Worm (Caenorhabditis elegans) whole organism, dauer: ENCODE results near the gene rpc-1.

ENCODE experiments used
- unc-62 ChIP-seq: sonication (generic microtip); optimal IDR thresholded peaks from 2 replicates; lab custom pipeline; 2017; ENCODE audit warnings: missing biosample characterization, missing genetic modification reagents, missing genetic modification characterization

Gene rpc-1

ce11 chrIV:7178942-7179341 lies 13.4 kb upstream of the rpc-1 start, which contains the start of gene C42D4.3:
Gene C42D4.3, plus strand, starts transcription at chrIV:7179239.
- no peak for TF ChIP-seq unc-62 (GFP tag; lab: Kevin White, UChicago)

- TF ChIP-seq unc-62 (GFP tag; lab: Kevin White, UChicago): no peak
Observed at ce11 chrIV:7176887-7177286, 11.3 kb upstream of the rpc-1 start, which contains the start of gene str-44. Gene str-44, plus strand, starts transcription at chrIV:7177187.

ce11 chrIV:7175346-7175745 lies 9.8 kb upstream of the rpc-1 start, which contains the start of gene C42D4.19:
Gene C42D4.19, plus strand, starts transcription at chrIV:7175646.
- TF ChIP-seq unc-62 (GFP tag; lab: Kevin White, UChicago): no peak

- TF ChIP-seq unc-62 (GFP tag; lab: Kevin White, UChicago): no peak
Observed at ce11 chrIV:7173489-7173888, 7.9 kb upstream of the rpc-1 start, which contains the start of gene str-1. Gene str-1, plus strand, starts transcription at chrIV:7173789.

ce11 chrIV:7171222-7171621 lies 5.7 kb upstream of the rpc-1 start, which contains the start of gene str-220:
Gene str-220, minus strand, starts transcription at chrIV:7171322.
- TF ChIP-seq unc-62 (GFP tag; lab: Kevin White, UChicago): no peak

- no peak for TF ChIP-seq unc-62 (GFP tag; lab: Kevin White, UChicago)
Observed at ce11 chrIV:7167983-7168760, 2.6 kb upstream of the rpc-1 start, which contains the start of gene skr-16. Gene skr-16, plus strand, starts transcription at chrIV:7168710.

ce11 chrIV:7166553-7166952 lies 1.0 kb upstream of the rpc-1 start, which contains the start of gene C42D4.18:
Gene C42D4.18, plus strand, starts transcription at chrIV:7166783.
- TF ChIP-seq unc-62 (GFP tag; lab: Kevin White, UChicago): no peak

- TF ChIP-seq unc-62 (GFP tag; lab: Kevin White, UChicago): no peak
Observed at ce11 chrIV:7159586-7159985, 6.0 kb downstream of the rpc-1 start.

- TF ChIP-seq unc-62 (GFP tag; lab: Kevin White, UChicago): no peak
Observed at ce11 chrIV:7158161-7158560, 7.4 kb downstream of the rpc-1 start.

ce11 chrIV:7156356-7156755 lies 9.2 kb downstream of the rpc-1 start, which contains the start of gene maph-9:
Gene maph-9, plus strand, starts transcription at chrIV:7156628.
- TF ChIP-seq unc-62 (GFP tag; lab: Kevin White, UChicago): no peak

- no peak for TF ChIP-seq unc-62 (GFP tag; lab: Kevin White, UChicago)
Observed at ce11 chrIV:7154356-7154755, 11.2 kb downstream of the rpc-1 start, which contains the start of gene C34D4.2. Gene C34D4.2, plus strand, starts transcription at chrIV:7154656.

- TF ChIP-seq unc-62 (GFP tag; lab: Kevin White, UChicago): no peak
Observed at ce11 chrIV:7153362-7153761, 12.2 kb downstream of the rpc-1 start, which contains the start of gene C34D4.3. Gene C34D4.3, plus strand, starts transcription at chrIV:7153662.

ce11 chrIV:7152409-7152808 lies 13.1 kb downstream of the rpc-1 start, which contains the start of gene col-113:
Gene col-113, minus strand, starts transcription at chrIV:7152509.
- no peak for TF ChIP-seq unc-62 (GFP tag; lab: Kevin White, UChicago)

ce11 chrIV:7149020-7149601 lies 16.4 kb downstream of the rpc-1 start, which contains the start of gene C34D4.4:
Gene C34D4.4, plus strand, starts transcription at chrIV:7149361.
- no peak for TF ChIP-seq unc-62 (GFP tag; lab: Kevin White, UChicago)

ce11 chrIV:7147722-7148121 lies 17.8 kb downstream of the rpc-1 start:
- TF ChIP-seq unc-62 (GFP tag; lab: Kevin White, UChicago): no peak

ce11 chrIV:7144670-7145257 lies 20.8 kb downstream of the rpc-1 start, which contains the start of gene hecd-1:
Gene hecd-1, minus strand, starts transcription at chrIV:7144720.
- no peak for TF ChIP-seq unc-62 (GFP tag; lab: Kevin White, UChicago)
